Worm (Caenorhabditis elegans) whole organism, L1 larva: ENCODE data around the gene mig-10.

ENCODE experiments used
- C04F5.9 ChIP-seq: sonication (generic microtip); optimal IDR thresholded peaks from 2 replicates; lab custom pipeline; 2016; ENCODE audit warnings: missing genetic modification characterization, missing compliant biosample characterization
- C16A3.4 ChIP-seq: fragments of 150-350 bp; optimal IDR thresholded peaks from 2 replicates; lab custom pipeline; 2014; ENCODE audit warnings: missing biosample characterization, missing genetic modification characterization
- F16B12.6 ChIP-seq: fragments of 150-350 bp; optimal IDR thresholded peaks from 2 replicates; lab custom pipeline; 2014; ENCODE audit warnings: missing biosample characterization, missing genetic modification characterization
- Y116A8C.19 ChIP-seq: sonication (generic microtip); optimal IDR thresholded peaks from 2 replicates; lab custom pipeline; 2016; ENCODE audit warnings: missing compliant biosample characterization, missing genetic modification characterization, borderline replicate concordance
- aha-1 ChIP-seq: fragments of 150-350 bp; optimal IDR thresholded peaks from 2 replicates; lab custom pipeline; 2014; ENCODE audit warnings: missing biosample characterization, missing genetic modification characterization
- alr-1 ChIP-seq: fragments of 200-800 bp; sonication (Bioruptor generic); optimal IDR thresholded peaks from 2 replicates; lab custom pipeline; 2018; ENCODE audit warnings: borderline replicate concordance, mild to moderate bottlenecking, missing genetic modification characterization, missing compliant biosample characterization
- blmp-1 ChIP-seq: fragments of 150-350 bp; optimal IDR thresholded peaks from 2 replicates; lab custom pipeline; 2014; ENCODE audit warnings: missing biosample characterization, missing genetic modification characterization
- ceh-63 ChIP-seq: fragments of 200-800 bp; sonication (Bioruptor generic); optimal IDR thresholded peaks from 2 replicates; lab custom pipeline; 2018; ENCODE audit warnings: mild to moderate bottlenecking, missing genetic modification characterization, missing compliant biosample characterization
- ceh-8 ChIP-seq: fragments of 200-800 bp; sonication (Bioruptor generic); optimal IDR thresholded peaks from 2 replicates; lab custom pipeline; 2018; ENCODE audit warnings: mild to moderate bottlenecking, missing genetic modification characterization, moderate library complexity, missing compliant biosample characterization
- ceh-88 ChIP-seq: fragments of 200-800 bp; sonication (Bioruptor generic); IDR thresholded peaks from 2 replicates; pipeline ENCODE4 v1.3.6; 2022; ENCODE audit warnings: missing genetic modification characterization, missing compliant biosample characterization
- ceh-90 ChIP-seq: sonication (generic microtip); optimal IDR thresholded peaks from 2 replicates; lab custom pipeline; 2016; ENCODE audit warnings: missing genetic modification characterization, missing compliant biosample characterization
- dpl-1 ChIP-seq, 3 experiments: fragments of 150-350 bp in 2 of 3; sonication (generic microtip) in 1 of 3; optimal IDR thresholded peaks; 2 replicates each; lab custom pipeline; 2014 to 2017; ENCODE audit warnings: missing biosample characterization in 3 of 3, missing genetic modification characterization in 3 of 3, missing genetic modification reagents in 3 of 3
- efl-1 ChIP-seq, 4 experiments: fragments of 150-350 bp; optimal IDR thresholded peaks in 3 of 4; peaks in 1 of 4; 1 replicate in 1 of 4; 2 replicates in 3 of 4; lab custom pipeline; 2014; ENCODE audit warnings: missing biosample characterization in 2 of 4, missing genetic modification characterization in 2 of 4, missing genetic modification reagents in 2 of 4
- egl-27 ChIP-seq, 2 experiments: fragments of 150-350 bp in 1 of 2; sonication (generic microtip); optimal IDR thresholded peaks; 3 replicates each; lab custom pipeline; 2017 to 2018; ENCODE audit warnings: missing biosample characterization in 2 of 2, missing genetic modification characterization in 2 of 2, missing genetic modification reagents in 2 of 2
- elt-3 ChIP-seq, 6 experiments: fragments of 150-350 bp in 1 of 6; sonication (generic microtip); optimal IDR thresholded peaks; 2 replicates each; lab custom pipeline; 2017 to 2018; ENCODE audit warnings: missing biosample characterization in 6 of 6, missing genetic modification characterization in 6 of 6, inconsistent platforms in 1 of 6
- ets-5 ChIP-seq: fragments of 200-800 bp; sonication (Bioruptor generic); IDR thresholded peaks from 2 replicates; pipeline ENCODE4 v1.3.6; 2022; ENCODE audit warnings: missing genetic modification characterization, missing compliant biosample characterization
- fkh-10 ChIP-seq: sonication (generic microtip); optimal IDR thresholded peaks from 2 replicates; lab custom pipeline; 2017; ENCODE audit warnings: missing biosample characterization, missing genetic modification reagents, missing genetic modification characterization
- fkh-4 ChIP-seq: sonication (generic microtip); optimal IDR thresholded peaks from 2 replicates; lab custom pipeline; 2016; ENCODE audit warnings: missing compliant biosample characterization, missing genetic modification characterization, borderline replicate concordance
- fkh-8 ChIP-seq: sonication (generic microtip); optimal IDR thresholded peaks from 2 replicates; lab custom pipeline; 2016; ENCODE audit warnings: mild to moderate bottlenecking, missing genetic modification characterization, missing compliant biosample characterization
- fos-1 ChIP-seq: fragments of 150-350 bp; optimal IDR thresholded peaks from 2 replicates; lab custom pipeline; 2014; ENCODE audit warnings: missing biosample characterization, missing genetic modification characterization
- irx-1 ChIP-seq: sonication (generic microtip); optimal IDR thresholded peaks from 2 replicates; lab custom pipeline; 2016; ENCODE audit warnings: missing genetic modification characterization, missing compliant biosample characterization
- lin-15B ChIP-seq: fragments of 150-350 bp; sonication (generic microtip); optimal IDR thresholded peaks from 3 replicates; lab custom pipeline; 2014; ENCODE audit warnings: missing biosample characterization, missing genetic modification characterization
- lir-3 ChIP-seq: sonication (generic microtip); optimal IDR thresholded peaks from 2 replicates; lab custom pipeline; 2016; ENCODE audit warnings: mild to moderate bottlenecking, missing genetic modification characterization, moderate library complexity, missing compliant biosample characterization; ENCODE audit not compliant: poor library complexity
- lsy-2 ChIP-seq, 2 experiments: fragments of 150-350 bp; optimal IDR thresholded peaks; 2 replicates each; lab custom pipeline; 2014; ENCODE audit warnings: missing biosample characterization in 2 of 2, missing genetic modification characterization in 2 of 2
- mab-9 ChIP-seq: fragments of 200-800 bp; sonication (Bioruptor generic); IDR thresholded peaks from 2 replicates; pipeline ENCODE4 v1.3.6; 2022; ENCODE audit warnings: missing genetic modification reagents, missing genetic modification characterization, missing compliant biosample characterization
- mdl-1 ChIP-seq, 2 experiments: fragments of 150-350 bp; optimal IDR thresholded peaks; 2 replicates each; lab custom pipeline; 2014 to 2017; ENCODE audit warnings: missing biosample characterization in 2 of 2, missing genetic modification characterization in 2 of 2, inconsistent platforms in 1 of 2
- mep-1 ChIP-seq: fragments of 150-350 bp; optimal IDR thresholded peaks from 2 replicates; lab custom pipeline; 2014; ENCODE audit warnings: missing biosample characterization, missing genetic modification characterization
- nhr-11 ChIP-seq: fragments of 150-350 bp; optimal IDR thresholded peaks from 2 replicates; lab custom pipeline; 2014; ENCODE audit warnings: missing biosample characterization, missing genetic modification characterization
- nhr-19 ChIP-seq: fragments of 200-800 bp; sonication (Bioruptor generic); conservative IDR thresholded peaks from 2 replicates; pipeline ENCODE4 v1.3.6; 2022; ENCODE audit warnings: missing genetic modification characterization, missing compliant biosample characterization
- nhr-237 ChIP-seq: fragments of 150-350 bp; optimal IDR thresholded peaks from 2 replicates; lab custom pipeline; 2014; ENCODE audit warnings: missing biosample characterization, missing genetic modification characterization
- nhr-28 ChIP-seq: fragments of 150-350 bp; optimal IDR thresholded peaks from 2 replicates; lab custom pipeline; 2014; ENCODE audit warnings: missing biosample characterization, missing genetic modification characterization
- nhr-47 ChIP-seq: sonication (generic microtip); optimal IDR thresholded peaks from 2 replicates; lab custom pipeline; 2016; ENCODE audit warnings: mild to moderate bottlenecking, missing genetic modification characterization, moderate library complexity, missing compliant biosample characterization
- nhr-76 ChIP-seq: sonication (generic microtip); optimal IDR thresholded peaks from 2 replicates; lab custom pipeline; 2017; ENCODE audit warnings: missing biosample characterization, missing genetic modification characterization
- nhr-77 ChIP-seq: fragments of 150-350 bp; optimal IDR thresholded peaks from 2 replicates; lab custom pipeline; 2014; ENCODE audit warnings: missing biosample characterization, missing genetic modification characterization
- nhr-84 ChIP-seq: sonication (generic microtip); optimal IDR thresholded peaks from 2 replicates; lab custom pipeline; 2017; ENCODE audit warnings: missing biosample characterization, missing genetic modification characterization
- nhr-90 ChIP-seq: sonication (generic microtip); optimal IDR thresholded peaks from 2 replicates; lab custom pipeline; 2016; ENCODE audit warnings: mild to moderate bottlenecking, missing genetic modification characterization, missing compliant biosample characterization; ENCODE audit not compliant: poor library complexity
- pag-3 ChIP-seq: sonication (generic microtip); optimal IDR thresholded peaks from 2 replicates; lab custom pipeline; 2017; ENCODE audit warnings: missing genetic modification characterization, mild to moderate bottlenecking, missing compliant biosample characterization, antibody characterized with exemption, borderline replicate concordance; ENCODE audit not compliant: insufficient read depth
- pax-3 ChIP-seq: fragments of 200-800 bp; sonication (Bioruptor generic); optimal IDR thresholded peaks from 2 replicates; lab custom pipeline; 2018; ENCODE audit warnings: mild to moderate bottlenecking, missing genetic modification characterization, moderate library complexity, missing compliant biosample characterization
- rnt-1 ChIP-seq: sonication (generic microtip); optimal IDR thresholded peaks from 2 replicates; lab custom pipeline; 2016; ENCODE audit warnings: mild to moderate bottlenecking, missing genetic modification characterization, moderate library complexity, missing compliant biosample characterization
- skn-1 ChIP-seq: fragments of 150-350 bp; optimal IDR thresholded peaks from 2 replicates; lab custom pipeline; 2014; ENCODE audit warnings: missing biosample characterization, missing genetic modification characterization
- snu-23 ChIP-seq: sonication (generic microtip); optimal IDR thresholded peaks from 2 replicates; lab custom pipeline; 2016; ENCODE audit warnings: missing genetic modification characterization, missing compliant biosample characterization
- sup-37 ChIP-seq: fragments of 200-800 bp; sonication (Bioruptor generic); optimal IDR thresholded peaks from 2 replicates; lab custom pipeline; 2018; ENCODE audit warnings: mild to moderate bottlenecking, missing genetic modification characterization, missing compliant biosample characterization
- swsn-7 ChIP-seq: sonication (generic microtip); optimal IDR thresholded peaks from 2 replicates; lab custom pipeline; 2016; ENCODE audit warnings: missing genetic modification characterization, missing compliant biosample characterization
- tbx-2 ChIP-seq: sonication (generic microtip); optimal IDR thresholded peaks from 2 replicates; lab custom pipeline; 2016; ENCODE audit warnings: missing genetic modification characterization, missing compliant biosample characterization
- unc-130 ChIP-seq: fragments of 150-350 bp; optimal IDR thresholded peaks from 2 replicates; lab custom pipeline; 2017; ENCODE audit warnings: missing biosample characterization, missing genetic modification characterization, inconsistent platforms
- unc-86 ChIP-seq: sonication (generic microtip); optimal IDR thresholded peaks from 2 replicates; lab custom pipeline; 2016; ENCODE audit warnings: missing genetic modification characterization, missing compliant biosample characterization
- unc-98 ChIP-seq: fragments of 200-800 bp; sonication (Bioruptor generic); IDR thresholded peaks from 2 replicates; pipeline ENCODE4 v1.3.6; 2022; ENCODE audit warnings: missing genetic modification characterization, missing compliant biosample characterization
- vab-15 ChIP-seq: sonication (generic microtip); optimal IDR thresholded peaks from 2 replicates; lab custom pipeline; 2017; ENCODE audit warnings: missing genotype, mild to moderate bottlenecking, missing genetic modification characterization, missing compliant biosample characterization
- zip-4 ChIP-seq: fragments of 200-800 bp; sonication (Bioruptor generic); optimal IDR thresholded peaks from 2 replicates; lab custom pipeline; 2018; ENCODE audit warnings: mild to moderate bottlenecking, missing genetic modification characterization, moderate library complexity, missing compliant biosample characterization

Gene mig-10

ce11 chrIII:8331211-8331610, 52.3 kb downstream of the mig-10 start, which contains the start of gene iglr-2:
iglr-2 (minus strand) TSS chrIII:8331311.
- TF ChIP-seq mdl-1 (tag; optimal IDR thresholded peaks at IDR 0.05; lab: Kevin White, UChicago) (no peak), fkh-10 (no peak), irx-1 (tag; lab: Kevin White, UChicago) (no peak), ceh-90 (tag; lab: Kevin White, UChicago) (no peak), rnt-1 (tag; lab: Kevin White, UChicago) (no peak), C16A3.4 (tag; lab: Kevin White, UChicago) (no peak), fos-1 (tag; lab: Kevin White, UChicago) (no peak), pax-3 (tag; lab: Kevin White, UChicago) (no peak), ceh-88 (no peak), zip-4 (GFP tag; lab: Kevin White, UChicago) (no peak)

DNA sequence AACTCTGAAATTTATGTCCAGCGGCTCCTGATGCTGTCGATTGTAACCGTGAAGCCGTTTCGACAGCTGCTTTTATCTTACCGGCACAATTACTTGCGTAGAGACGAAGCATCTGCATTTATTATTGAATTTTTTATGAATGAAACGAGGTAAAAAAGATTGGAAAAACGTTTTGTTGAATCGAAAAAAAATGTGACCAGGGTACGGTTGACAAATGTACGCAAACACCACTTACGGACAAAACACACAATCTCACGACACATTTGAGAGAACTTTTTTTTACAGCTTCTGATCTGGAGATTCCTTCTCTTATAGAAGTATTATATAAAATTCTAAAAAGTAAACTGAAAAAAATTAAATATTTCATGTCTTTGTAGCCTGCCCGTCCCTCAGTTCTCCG, 52.9 kb downstream of the mig-10 start, which contains the start of the genes mrps-18A and ZC262.2:
Gene mrps-18A, minus strand, starts transcription at position 141 of the 400 bp plus-strand sequence.
Gene ZC262.2, plus strand, starts transcription at position 284 of the 400 bp plus-strand sequence.
- TF ChIP-seq lin-15B (no peak), unc-130 (tag; lab: Kevin White, UChicago) (peak; percentile 55), unc-86 (tag; lab: Kevin White, UChicago) (no peak), zip-4 (GFP tag; lab: Kevin White, UChicago) (no peak), aha-1 (tag; lab: Kevin White, UChicago) (no peak), vab-15 (tag; lab: Kevin White, UChicago) (no peak), fkh-8 (tag; lab: Kevin White, UChicago) (no peak), ets-5 (GFP tag; lab: Robert Waterston, UW) (no peak), F16B12.6 (tag; lab: Kevin White, UChicago) (peak; percentile 83), nhr-237 (tag; lab: Kevin White, UChicago) (no peak), nhr-28 (no peak), nhr-77 (tag; lab: Kevin White, UChicago) (no peak), irx-1 (tag; lab: Kevin White, UChicago) (peak; percentile 22), mep-1 (tag; lab: Kevin White, UChicago) (peak; percentile 66), ceh-8 (GFP tag; lab: Kevin White, UChicago) (no peak), rnt-1 (tag; lab: Kevin White, UChicago) (peak; percentile 10), ceh-63 (no peak), nhr-76 (tag; lab: Kevin White, UChicago) (no peak), nhr-19 (GFP tag; lab: Robert Waterston, UW) (no peak), mab-9 (no peak), Y116A8C.19 (no peak), alr-1 (tag; lab: Kevin White, UChicago) (no peak), egl-27 (tag; optimal IDR thresholded peaks at IDR 0.05; lab: Kevin White, UChicago) (no peak), ceh-90 (tag; lab: Kevin White, UChicago) (no peak), pag-3 (no peak), sup-37 (GFP tag; lab: Kevin White, UChicago) (no peak), snu-23 (peak; percentile 45), fos-1 (tag; lab: Kevin White, UChicago) (no peak), lsy-2 (tag; optimal IDR thresholded peaks at IDR 0.05; lab: Kevin White, UChicago) (peak; percentile 91 to 98), swsn-7 (tag; lab: Kevin White, UChicago) (no peak), fkh-4 (tag; lab: Kevin White, UChicago) (no peak), C16A3.4 (tag; lab: Kevin White, UChicago) (no peak), skn-1 (tag; lab: Kevin White, UChicago) (no peak), nhr-90 (tag; lab: Kevin White, UChicago) (no peak), elt-3 (tag; optimal IDR thresholded peaks at IDR 0.05; lab: Kevin White, UChicago) (peak in 1 of 6 experiments; percentile 25), blmp-1 (tag; lab: Kevin White, UChicago) (peak; percentile 14), nhr-47 (tag; lab: Kevin White, UChicago) (peak; percentile 18), unc-98 (no peak), nhr-11 (tag; lab: Kevin White, UChicago) (no peak), C04F5.9 (peak; percentile 27), fkh-10 (no peak), nhr-84 (no peak), efl-1 (optimal IDR thresholded peaks at IDR 0.05; lab: Kevin White, UChicago) (peak; percentile 49 to 65), efl-1 (GFP tag; optimal IDR thresholded peaks at IDR 0.05 in 1 of 2; lab: Kevin White, UChicago) (peak; percentile 69 to 85), tbx-2 (tag; lab: Kevin White, UChicago) (peak; percentile 0), dpl-1 (GFP tag; optimal IDR thresholded peaks at IDR 0.05; lab: Kevin White, UChicago) (peak; percentile 43 to 65 (median 45)), lir-3 (tag; lab: Kevin White, UChicago) (no peak)
